Fruit fly (Drosophila melanogaster) whole organism, embryonic: ENCODE data around the gene Doa.

Experiments
- Asciz ChIP-seq: fragments of 200-800 bp; sonication (Bioruptor generic); optimal IDR thresholded peaks from 2 replicates; lab custom pipeline; 2017; ENCODE audit warnings: missing biosample characterization, mild to moderate bottlenecking, missing genetic modification characterization, missing genetic modification reagents
- CG1024 ChIP-seq: fragments of 200-800 bp; sonication (Bioruptor generic); IDR thresholded peaks from 2 replicates; pipeline ENCODE4 v1.3.6; 2022; ENCODE audit warnings: missing biosample characterization, missing genetic modification characterization
- CG11093 ChIP-seq: fragments of 200-800 bp; sonication (Bioruptor generic); IDR thresholded peaks from 3 replicates; pipeline ENCODE4 v1.3.6; 2022; ENCODE audit warnings: missing biosample characterization, missing genetic modification characterization
- CG11560 ChIP-seq: fragments of 200-800 bp; sonication (Bioruptor generic); IDR thresholded peaks from 3 replicates; pipeline ENCODE4 v1.3.6; 2022; ENCODE audit warnings: missing biosample characterization, missing genetic modification characterization
- CG14050 ChIP-seq: fragments of 200-800 bp; sonication (Bioruptor generic); IDR thresholded peaks from 3 replicates; pipeline ENCODE4 v1.3.6; 2022; ENCODE audit warnings: missing biosample characterization, missing genetic modification characterization
- CG15011 ChIP-seq: fragments of 200-800 bp; sonication (Bioruptor generic); optimal IDR thresholded peaks from 3 replicates; lab custom pipeline; 2018; ENCODE audit warnings: missing biosample characterization, mild to moderate bottlenecking, missing genetic modification characterization
- CG1529 ChIP-seq: fragments of 200-800 bp; sonication (Bioruptor generic); optimal IDR thresholded peaks from 3 replicates; lab custom pipeline; 2018; ENCODE audit warnings: missing biosample characterization, missing genetic modification characterization
- CG15514 ChIP-seq: fragments of 200-800 bp; sonication (Bioruptor generic); optimal IDR thresholded peaks from 3 replicates; lab custom pipeline; 2017; ENCODE audit warnings: missing biosample characterization, missing genetic modification characterization, mild to moderate bottlenecking, moderate library complexity, missing genetic modification reagents
- CG2129 ChIP-seq: fragments of 200-800 bp; sonication (Bioruptor generic); IDR thresholded peaks from 2 replicates; pipeline ENCODE4 v1.3.6; 2022; ENCODE audit warnings: missing biosample characterization, missing genetic modification characterization; ENCODE audit not compliant: partially characterized antibody
- CG33213 ChIP-seq: fragments of 200-800 bp; sonication (Bioruptor generic); optimal IDR thresholded peaks from 3 replicates; lab custom pipeline; 2016; ENCODE audit warnings: missing biosample characterization, missing genetic modification characterization
- CG4360 ChIP-seq: fragments of 200-800 bp; sonication (Bioruptor generic); IDR thresholded peaks from 2 replicates; pipeline ENCODE4 v1.3.6; 2022; ENCODE audit warnings: missing biosample characterization, missing genetic modification characterization
- CG6765 ChIP-seq: fragments of 200-800 bp; sonication (Bioruptor generic); optimal IDR thresholded peaks from 3 replicates; lab custom pipeline; 2017; ENCODE audit warnings: missing biosample characterization, mild to moderate bottlenecking, missing genetic modification characterization
- CG7556 ChIP-seq: fragments of 200-800 bp; sonication (Bioruptor generic); optimal IDR thresholded peaks from 2 replicates; lab custom pipeline; 2017; ENCODE audit warnings: missing biosample characterization, mild to moderate bottlenecking, missing genetic modification characterization
- CG8089 ChIP-seq: fragments of 200-800 bp; sonication (Bioruptor generic); optimal IDR thresholded peaks from 3 replicates; lab custom pipeline; 2016; ENCODE audit warnings: missing biosample characterization, missing genetic modification characterization
- CG8765 ChIP-seq: fragments of 200-800 bp; sonication (Bioruptor generic); IDR thresholded peaks from 2 replicates; pipeline ENCODE4 v1.3.6; 2022; ENCODE audit warnings: missing biosample characterization, missing genetic modification characterization
- CG9437 ChIP-seq: fragments of 200-800 bp; sonication (Bioruptor generic); optimal IDR thresholded peaks from 2 replicates; lab custom pipeline; 2018; ENCODE audit warnings: missing biosample characterization, mild to moderate bottlenecking, missing genetic modification characterization
- Dip3 ChIP-seq: fragments of 200-800 bp; sonication (Bioruptor generic); optimal IDR thresholded peaks from 3 replicates; lab custom pipeline; 2016; ENCODE audit warnings: missing biosample characterization, missing genetic modification characterization
- Doc2 ChIP-seq: fragments of 200-800 bp; sonication (Bioruptor generic); IDR thresholded peaks from 2 replicates; pipeline ENCODE4 v1.3.6; 2022; ENCODE audit warnings: missing biosample characterization, missing genetic modification characterization
- Dref ChIP-seq: fragments of 200-800 bp; sonication (Bioruptor generic); IDR thresholded peaks from 2 replicates; pipeline ENCODE4 v1.3.6; 2022; ENCODE audit warnings: missing biosample characterization, missing genetic modification characterization
- ERR ChIP-seq: fragments of 200-800 bp; sonication (Bioruptor generic); optimal IDR thresholded peaks from 2 replicates; lab custom pipeline; 2016; ENCODE audit warnings: missing biosample characterization, missing genetic modification characterization
- HmgZ ChIP-seq: fragments of 200-800 bp; sonication (Bioruptor generic); optimal IDR thresholded peaks from 2 replicates; lab custom pipeline; 2018; ENCODE audit warnings: missing biosample characterization, mild to moderate bottlenecking, missing genetic modification characterization
- MESR4 ChIP-seq: fragments of 200-800 bp; sonication (Bioruptor generic); optimal IDR thresholded peaks from 2 replicates; lab custom pipeline; 2018; ENCODE audit warnings: missing biosample characterization, mild to moderate bottlenecking, missing genetic modification characterization, moderate library complexity
- Mad ChIP-seq: fragments of 200-800 bp; sonication (Bioruptor generic); optimal IDR thresholded peaks from 2 replicates; lab custom pipeline; 2016; ENCODE audit warnings: missing biosample characterization, missing genetic modification characterization
- Mes4 ChIP-seq: fragments of 200-800 bp; sonication (Bioruptor generic); optimal IDR thresholded peaks from 2 replicates; lab custom pipeline; 2016; ENCODE audit warnings: missing biosample characterization, missing genetic modification characterization
- Pdp1 ChIP-seq, 2 experiments: fragments of 200-800 bp; sonication (Bioruptor generic); optimal IDR thresholded peaks; 3 replicates each; lab custom pipeline; 2016; ENCODE audit warnings: missing biosample characterization in 2 of 2, missing genetic modification characterization in 2 of 2, mild to moderate bottlenecking in 1 of 2, moderate library complexity in 1 of 2
- Stat92E ChIP-seq, 3 experiments: fragments of >200 bp in 2 of 3; fragments of 200-800 bp in 1 of 3; sonication (Bioruptor generic) in 1 of 3; optimal IDR thresholded peaks; 2 replicates each; lab custom pipeline; 2017 to 2019; ENCODE audit warnings: missing biosample characterization in 3 of 3, missing genetic modification characterization in 3 of 3, mild to moderate bottlenecking in 1 of 3, moderate library complexity in 1 of 3
- ap ChIP-seq: fragments of 200-800 bp; sonication (Bioruptor generic); IDR thresholded peaks from 2 replicates; pipeline ENCODE4 v1.3.6; 2022; ENCODE audit warnings: missing biosample characterization, missing genetic modification characterization
- ara ChIP-seq: fragments of 200-800 bp; sonication (Bioruptor generic); IDR thresholded peaks from 2 replicates; pipeline ENCODE4 v1.3.6; 2022; ENCODE audit warnings: missing biosample characterization, missing genetic modification characterization
- br ChIP-seq: fragments of >200 bp; optimal IDR thresholded peaks from 2 replicates; lab custom pipeline; 2017
- caup ChIP-seq: fragments of 200-800 bp; sonication (Bioruptor generic); optimal IDR thresholded peaks from 3 replicates; lab custom pipeline; 2017; ENCODE audit warnings: missing biosample characterization, mild to moderate bottlenecking, missing genetic modification characterization, moderate library complexity; ENCODE audit not compliant: severe bottlenecking
- cg ChIP-seq: fragments of 200-800 bp; sonication (Bioruptor generic); optimal IDR thresholded peaks from 3 replicates; lab custom pipeline; 2019; ENCODE audit warnings: missing biosample characterization, mild to moderate bottlenecking, missing genetic modification characterization, moderate library complexity
- chinmo ChIP-seq: fragments of 200-800 bp; sonication (Bioruptor generic); IDR thresholded peaks from 4 replicates; pipeline ENCODE4 v1.3.6; 2022; ENCODE audit warnings: missing biosample characterization, missing genetic modification characterization; ENCODE audit not compliant: partially characterized antibody
- chn ChIP-seq: fragments of 200-800 bp; sonication (Bioruptor generic); optimal IDR thresholded peaks from 2 replicates; lab custom pipeline; 2016; ENCODE audit warnings: missing biosample characterization, missing genetic modification characterization
- corto ChIP-seq: fragments of 200-800 bp; sonication (Bioruptor generic); optimal IDR thresholded peaks from 2 replicates; lab custom pipeline; 2016; ENCODE audit warnings: missing biosample characterization, mild to moderate bottlenecking, missing genetic modification characterization, moderate library complexity
- eyg ChIP-seq: fragments of 200-800 bp; sonication (Bioruptor generic); optimal IDR thresholded peaks from 3 replicates; lab custom pipeline; 2016; ENCODE audit warnings: missing biosample characterization, missing genetic modification characterization
- gcm ChIP-seq: fragments of 200-800 bp; sonication (Bioruptor generic); optimal IDR thresholded peaks from 2 replicates; lab custom pipeline; 2019; ENCODE audit warnings: missing biosample characterization, mild to moderate bottlenecking, missing genetic modification characterization, moderate library complexity
- hbn ChIP-seq: fragments of 200-800 bp; sonication (Bioruptor generic); IDR thresholded peaks from 2 replicates; pipeline ENCODE4 v1.3.6; 2022; ENCODE audit warnings: missing biosample characterization, missing genetic modification characterization; ENCODE audit not compliant: partially characterized antibody
- jumu ChIP-seq: fragments of 200-800 bp; sonication (Bioruptor generic); optimal IDR thresholded peaks from 3 replicates; lab custom pipeline; 2016; ENCODE audit warnings: missing biosample characterization, missing genetic modification characterization
- mld ChIP-seq: fragments of 200-800 bp; sonication (Bioruptor generic); IDR thresholded peaks from 3 replicates; pipeline ENCODE4 v1.3.6; 2022; ENCODE audit warnings: missing biosample characterization, missing genetic modification characterization; ENCODE audit not compliant: partially characterized antibody
- rib ChIP-seq: fragments of 200-800 bp; sonication (Bioruptor generic); IDR thresholded peaks from 2 replicates; pipeline ENCODE4 v1.3.6; 2022; ENCODE audit warnings: missing biosample characterization, missing genetic modification characterization
- run ChIP-seq: fragments of 200-800 bp; sonication (Bioruptor generic); optimal IDR thresholded peaks from 3 replicates; lab custom pipeline; 2018; ENCODE audit warnings: missing biosample characterization, mild to moderate bottlenecking, missing genetic modification characterization
- sc ChIP-seq, 3 experiments: fragments of >200 bp in 2 of 3; fragments of 200-800 bp in 1 of 3; sonication (Bioruptor generic) in 1 of 3; optimal IDR thresholded peaks; 2 replicates in 2 of 3; 3 replicates in 1 of 3; lab custom pipeline; 2017; ENCODE audit warnings: mild to moderate bottlenecking in 1 of 3, missing biosample characterization in 1 of 3, missing genetic modification characterization in 1 of 3, missing genetic modification reagents in 1 of 3
- scrt ChIP-seq: fragments of 200-800 bp; sonication (Bioruptor generic); optimal IDR thresholded peaks from 2 replicates; lab custom pipeline; 2018; ENCODE audit warnings: missing biosample characterization, mild to moderate bottlenecking, missing genetic modification characterization, moderate library complexity
- ssp ChIP-seq: fragments of 200-800 bp; sonication (Bioruptor generic); IDR thresholded peaks from 2 replicates; pipeline ENCODE4 v1.3.6; 2022; ENCODE audit warnings: missing biosample characterization, missing genetic modification characterization
- stc ChIP-seq: fragments of 200-800 bp; sonication (Bioruptor generic); IDR thresholded peaks from 2 replicates; pipeline ENCODE4 v1.3.6; 2022; ENCODE audit warnings: missing biosample characterization, missing genetic modification characterization
- tap ChIP-seq: fragments of 200-800 bp; optimal IDR thresholded peaks from 3 replicates; lab custom pipeline; 2019; ENCODE audit warnings: missing biosample characterization, mild to moderate bottlenecking, missing genetic modification characterization, moderate library complexity
- ttk ChIP-seq: fragments of 200-800 bp; sonication (Bioruptor generic); IDR thresholded peaks from 2 replicates; pipeline ENCODE4 v2.1.2; 2022; ENCODE audit warnings: missing biosample characterization, missing genetic modification characterization
- zfh2 ChIP-seq: fragments of 200-800 bp; sonication (Bioruptor generic); optimal IDR thresholded peaks from 2 replicates; lab custom pipeline; 2016; ENCODE audit warnings: missing biosample characterization, missing genetic modification characterization

Doa gene

dm6 chr3R:28887559-28888432, at the start of gene Doa, which contains the start of gene CG33203:
Doa (plus strand) TSS chr3R:28888073.
CG33203 (minus strand) TSS chr3R:28887709.
- TF ChIP-seq ssp (peak; percentile 54), Dip3 (peak; percentile 17), CG2129 (GFP tag; lab: Robert Waterston, UW) (peak; percentile 58), zfh2 (peak; percentile 77), chinmo (GFP tag; lab: Robert Waterston, UW) (peak; percentile 71; the same call in 2 of the 4 replicates), CG14050 (no peak), CG1024 (GFP tag; lab: Robert Waterston, UW) (no peak), CG7556 (GFP tag; lab: Kevin White, UChicago) (peak; percentile 17), CG8089 (GFP tag; lab: Kevin White, UChicago) (no peak), ara (GFP tag; lab: Robert Waterston, UW) (no peak), CG11093 (no peak), CG11560 (tag; lab: Robert Waterston, UW) (no peak), CG6765 (GFP tag; lab: Kevin White, UChicago) (no peak), scrt (GFP tag; lab: Kevin White, UChicago) (no peak), stc (0 out of 2 replicates have a peak, but pooled peaks have one; percentile 24), CG15011 (GFP tag; lab: Kevin White, UChicago) (no peak), chn (GFP tag; lab: Kevin White, UChicago) (no peak), CG33213 (peak; percentile 73), Asciz (GFP tag; lab: Kevin White, UChicago) (no peak), jumu (GFP tag; lab: Kevin White, UChicago) (peak; percentile 72), ttk (GFP tag; lab: Robert Waterston, UW) (no peak), Stat92E (GFP tag; optimal IDR thresholded peaks at IDR 0.05; lab: Kevin White, UChicago) (peak in 1 of 3 experiments; percentile 22), CG4360 (0 out of 2 replicates have a peak, but pooled peaks have one; percentile 13), rib (GFP tag; lab: Robert Waterston, UW) (no peak), sc (optimal IDR thresholded peaks at IDR 0.05; lab: Kevin White, UChicago) (no peak), sc (GFP tag; optimal IDR thresholded peaks at IDR 0.05; lab: Kevin White, UChicago) (no peak), corto (GFP tag; lab: Kevin White, UChicago) (no peak), run (tag; lab: Kevin White, UChicago) (no peak), ap (no peak), cg (GFP tag; lab: Kevin White, UChicago) (no peak), CG1529 (GFP tag; lab: Kevin White, UChicago) (no peak), mld (peak; percentile 45; the same call in 1 of the 3 replicates), hbn (GFP tag; lab: Robert Waterston, UW) (peak; percentile 83), Mad (GFP tag; lab: Kevin White, UChicago) (peak; percentile 33), CG9437 (no peak), Pdp1 (GFP tag; optimal IDR thresholded peaks at IDR 0.05; lab: Kevin White, UChicago) (peak; percentile 44 to 98), Doc2 (GFP tag; lab: Robert Waterston, UW) (no peak), gcm (GFP tag; lab: Kevin White, UChicago) (no peak), HmgZ (peak; percentile 70), caup (GFP tag; lab: Kevin White, UChicago) (peak; percentile 25), MESR4 (GFP tag; lab: Kevin White, UChicago) (no peak), Mes4 (no peak), tap (tag; lab: Kevin White, UChicago) (no peak), eyg (GFP tag; lab: Kevin White, UChicago) (peak; percentile 16), Dref (GFP tag; lab: Robert Waterston, UW) (peak; percentile 96), CG15514 (GFP tag; lab: Kevin White, UChicago) (peak; percentile 68), ERR (GFP tag; lab: Kevin White, UChicago) (no peak), br (lab: Kevin White, UChicago) (no peak), CG8765 (GFP tag; lab: Robert Waterston, UW) (no peak)
